Worm (Caenorhabditis elegans): Measurements from ENCODE around the gene mks-3.

Gene mks-3

DNA sequence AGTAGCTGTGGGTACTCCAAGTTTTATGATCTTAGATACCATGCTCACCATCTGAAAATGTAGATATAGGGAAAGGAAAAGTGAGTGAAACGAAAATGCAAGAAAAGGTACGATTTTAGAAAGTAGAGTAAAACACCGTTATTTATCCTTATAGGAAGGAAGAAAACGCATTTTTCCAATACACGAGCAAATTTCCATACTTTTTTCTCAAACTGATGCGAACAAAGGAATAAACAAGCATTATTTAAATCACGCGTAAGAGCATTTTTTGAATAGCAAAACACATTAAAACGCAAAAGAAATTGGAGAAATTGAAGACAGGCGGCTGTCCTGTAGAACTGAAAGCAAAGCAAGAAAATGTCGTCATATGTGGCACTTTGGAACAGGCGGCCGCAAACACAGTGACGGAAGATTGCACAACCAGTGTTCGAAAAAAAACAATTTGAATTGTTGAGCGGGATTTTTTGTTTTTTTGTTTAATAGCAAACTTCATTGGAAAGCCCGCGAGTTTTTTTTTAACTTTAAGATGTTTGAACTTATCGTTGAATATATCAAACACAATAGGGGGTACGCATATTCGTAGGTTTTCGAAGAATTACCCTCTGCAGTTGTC, 15.4 kb upstream of the mks-3 start, which contains the start of gene pgam-5 (continued):
- TF ChIP-seq ZK185.1 (tag; optimal IDR thresholded peaks at IDR 0.05; ENCODE audit: poor library complexity, severe bottlenecking) (no peak), F57C9.4 (tag; optimal IDR thresholded peaks at IDR 0.05) (no peak), unc-130 (GFP tag; optimal IDR thresholded peaks at IDR 0.05) (no peak), K12H6.12 (tag; optimal IDR thresholded peaks at IDR 0.05) (no peak), die-1 (tag; optimal IDR thresholded peaks at IDR 0.05) (no peak)

DNA sequence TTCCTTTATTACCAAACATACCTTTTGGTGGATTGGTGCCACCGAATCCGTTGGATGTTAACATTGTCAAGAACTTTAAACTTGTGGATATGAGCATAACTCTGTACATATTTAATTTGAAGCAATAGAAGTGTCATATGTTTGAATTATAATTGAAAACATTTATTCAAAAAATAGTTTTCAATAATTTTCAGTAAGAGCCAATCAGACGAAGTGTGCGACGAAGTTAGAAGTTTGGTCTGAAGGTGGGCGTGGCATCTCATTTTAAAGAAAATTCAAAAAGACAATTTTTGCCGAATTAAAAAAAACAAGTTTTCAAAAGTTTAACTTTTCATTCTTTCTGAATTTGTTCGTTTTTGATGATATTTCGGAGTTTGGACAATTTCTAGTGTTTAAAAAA, 11.4 kb upstream of the mks-3 start, which contains the start of gene syd-1:
Gene syd-1 (minus strand): TSS at position 101 of the 400 bp plus-strand sequence.
- TF ChIP-seq egrh-3 (GFP tag; IDR thresholded peaks at IDR 0.05) (no peak), unc-130 (GFP tag; optimal IDR thresholded peaks at IDR 0.05) (no peak), ZK185.1 (tag; optimal IDR thresholded peaks at IDR 0.05; ENCODE audit: poor library complexity, severe bottlenecking) (no peak), snpc-4 (GFP tag; optimal IDR thresholded peaks at IDR 0.05) (no peak), snpc-4 (tag; optimal IDR thresholded peaks at IDR 0.05) (no peak), tbx-9 (tag; optimal IDR thresholded peaks at IDR 0.05; ENCODE audit: borderline replicate concordance) (no peak), lin-35 (GFP tag; optimal IDR thresholded peaks at IDR 0.05) (no peak), lin-40 (tag; optimal IDR thresholded peaks at IDR 0.05) (no peak), ceh-40 (GFP tag; IDR thresholded peaks at IDR 0.05) (no peak), F33H1.4 (GFP tag; IDR thresholded peaks at IDR 0.05) (no peak), Y67H2A.10 (GFP tag; conservative IDR thresholded peaks at IDR 0.05) (no peak), chd-7 (tag; optimal IDR thresholded peaks at IDR 0.05) (no peak), B0035.1 (tag; optimal IDR thresholded peaks at IDR 0.05) (no peak), hmg-20 (GFP tag; IDR thresholded peaks at IDR 0.05) (no peak)

- TF ChIP-seq F10E7.11 (tag; optimal IDR thresholded peaks at IDR 0.05): no peak
- no peak for TF ChIP-seq Y79H2A.3 (GFP tag; conservative IDR thresholded peaks at IDR 0.05)
- no peak for TF ChIP-seq hlh-26 (GFP tag; conservative IDR thresholded peaks at IDR 0.05)
- TF ChIP-seq Y56A3A.18 (GFP tag; IDR thresholded peaks at IDR 0.05): no peak
- TF ChIP-seq ceh-79 (tag; optimal IDR thresholded peaks at IDR 0.05): no peak
- TF ChIP-seq B0336.3 (GFP tag; IDR thresholded peaks at IDR 0.05): no peak
- TF ChIP-seq repo-1 (tag; optimal IDR thresholded peaks at IDR 0.05): no peak
- TF ChIP-seq egrh-3 (GFP tag; IDR thresholded peaks at IDR 0.05): no peak
- no peak for TF ChIP-seq aptf-2 (GFP tag; conservative IDR thresholded peaks at IDR 0.05)
- no peak for TF ChIP-seq ztf-22 (GFP tag; optimal IDR thresholded peaks at IDR 0.05)
- no peak for TF ChIP-seq snpc-1.3 (tag; optimal IDR thresholded peaks at IDR 0.05; ENCODE audit: insufficient read depth)
- no peak for TF ChIP-seq egl-18 (GFP tag; IDR thresholded peaks at IDR 0.05)
- no peak for TF ChIP-seq F33H1.4 (GFP tag; IDR thresholded peaks at IDR 0.05)
- TF ChIP-seq hlh-12 (tag; optimal IDR thresholded peaks at IDR 0.05): no peak
- no peak for TF ChIP-seq hrde-1 (tag; optimal IDR thresholded peaks at IDR 0.05; ENCODE audit: borderline replicate concordance)
- no peak for TF ChIP-seq lin-26 (GFP tag; IDR thresholded peaks at IDR 0.05)
- no peak for TF ChIP-seq rec-8 (tag; optimal IDR thresholded peaks at IDR 0.05)
- TF ChIP-seq F39B2.1 (GFP tag; IDR thresholded peaks at IDR 0.05): no peak
Observed at ce11 chrII:7594262-7594661, 10.8 kb upstream of the mks-3 start.

- TF ChIP-seq ceh-79 (tag; optimal IDR thresholded peaks at IDR 0.05) (no peak), F10E7.11 (tag; optimal IDR thresholded peaks at IDR 0.05) (no peak), dpl-1 (GFP tag; optimal IDR thresholded peaks at IDR 0.05) (no peak), ceh-91 (GFP tag; IDR thresholded peaks at IDR 0.05) (no peak), lin-26 (GFP tag; IDR thresholded peaks at IDR 0.05) (no peak), sdz-38 (tag; optimal IDR thresholded peaks at IDR 0.05) (no peak), Y56A3A.18 (GFP tag; IDR thresholded peaks at IDR 0.05) (no peak), hlh-12 (tag; optimal IDR thresholded peaks at IDR 0.05) (no peak), zfh-2 (GFP tag; conservative IDR thresholded peaks at IDR 0.05) (peak; percentile 79), B0261.1 (tag; optimal IDR thresholded peaks at IDR 0.05) (no peak), unc-130 (GFP tag; optimal IDR thresholded peaks at IDR 0.05) (no peak), somi-1 (GFP tag; optimal IDR thresholded peaks at IDR 0.05) (no peak), mes-4 (tag; optimal IDR thresholded peaks at IDR 0.05) (no peak), K11D2.4 (GFP tag; IDR thresholded peaks at IDR 0.05) (0 out of 2 replicates have a peak, but pooled peaks have one; percentile 25), K12H6.12 (tag; optimal IDR thresholded peaks at IDR 0.05) (peak; percentile 37), rcor-1 (GFP tag; IDR thresholded peaks at IDR 0.05) (peak; percentile 46; the same call in 1 of the 2 replicates), C17E4.6 (GFP tag; IDR thresholded peaks at IDR 0.05) (no peak)
Observed at ce11 chrII:7593227-7593626, 9.8 kb upstream of the mks-3 start.
